Fruit fly (Drosophila melanogaster): ENCODE data around the gene Coa7.

DNA sequence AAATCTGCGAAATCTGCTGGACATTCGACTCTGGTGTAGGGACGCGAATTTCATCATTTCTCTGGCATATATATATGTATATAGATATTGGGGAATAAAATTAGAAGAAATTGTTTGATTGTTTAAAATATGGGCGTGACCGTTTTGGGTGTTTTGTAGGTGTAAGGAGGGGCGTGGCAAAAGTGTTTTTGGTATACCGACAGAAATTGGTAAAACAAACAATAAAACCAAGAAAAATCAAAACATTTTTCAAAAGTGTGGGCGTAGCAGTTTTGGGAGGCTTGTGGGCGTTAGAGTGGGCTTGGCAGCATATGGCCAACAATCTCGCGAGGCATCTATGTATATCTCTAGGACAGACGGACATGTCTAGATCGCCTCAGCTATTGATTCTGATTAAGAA lies 2.1 kb upstream of the Coa7 start, which contains the start of gene FucTC:
- TF ChIP-seq CTCF (optimal IDR thresholded peaks at IDR 0.05) = no peak
- TF ChIP-seq CG8478 (optimal IDR thresholded peaks at IDR 0.05) = no peak
